Fruit fly (Drosophila melanogaster) whole organism, pupa: ENCODE measurements around the gene aurA.

Source experiments
- CG10348 ChIP-seq: fragments of 200-800 bp; sonication (Bioruptor generic); IDR thresholded peaks from 2 replicates; pipeline ENCODE4 v1.3.6; 2022; ENCODE audit warnings: missing biosample characterization, missing genetic modification characterization
- CG12605 ChIP-seq: fragments of 200-800 bp; sonication (Bioruptor generic); IDR thresholded peaks from 2 replicates; pipeline ENCODE4 v1.3.6; 2022; ENCODE audit warnings: missing biosample characterization, missing genetic modification characterization
- CG13204 ChIP-seq: fragments of 200-800 bp; sonication (Bioruptor generic); optimal IDR thresholded peaks from 2 replicates; lab custom pipeline; 2018; ENCODE audit warnings: missing biosample characterization, mild to moderate bottlenecking, missing genetic modification characterization, moderate library complexity
- CG14655 ChIP-seq: fragments of 200-800 bp; sonication (Bioruptor generic); optimal IDR thresholded peaks from 3 replicates; lab custom pipeline; 2017; ENCODE audit warnings: mild to moderate bottlenecking, missing biosample characterization, missing genetic modification reagents, missing genetic modification characterization
- CG15710 ChIP-seq: fragments of 200-800 bp; sonication (Bioruptor generic); optimal IDR thresholded peaks from 2 replicates; lab custom pipeline; 2018; ENCODE audit warnings: missing biosample characterization, mild to moderate bottlenecking, missing genetic modification characterization, moderate library complexity
- CG17806 ChIP-seq: fragments of 200-800 bp; sonication (Bioruptor generic); optimal IDR thresholded peaks from 2 replicates; lab custom pipeline; 2018; ENCODE audit warnings: missing biosample characterization, mild to moderate bottlenecking, missing genetic modification characterization, moderate library complexity
- CG32121 ChIP-seq: fragments of 200-800 bp; sonication (Bioruptor generic); IDR thresholded peaks from 2 replicates; pipeline ENCODE4 v1.3.6; 2022; ENCODE audit warnings: missing biosample characterization, missing genetic modification characterization
- CG34367 ChIP-seq: fragments of 200-800 bp; sonication (Bioruptor generic); optimal IDR thresholded peaks from 2 replicates; lab custom pipeline; 2018; ENCODE audit warnings: missing biosample characterization, mild to moderate bottlenecking, missing genetic modification characterization
- CG4496 ChIP-seq: fragments of 200-800 bp; sonication (Bioruptor generic); IDR thresholded peaks from 3 replicates; pipeline ENCODE4 v1.3.6; 2022; ENCODE audit warnings: missing biosample characterization, missing genetic modification characterization
- CG8159 ChIP-seq: fragments of 200-800 bp; sonication (Bioruptor generic); optimal IDR thresholded peaks from 3 replicates; lab custom pipeline; 2018; ENCODE audit warnings: missing biosample characterization, mild to moderate bottlenecking, missing genetic modification characterization, moderate library complexity
- CG8301 ChIP-seq: fragments of 200-800 bp; sonication (Bioruptor generic); optimal IDR thresholded peaks from 2 replicates; lab custom pipeline; 2018; ENCODE audit warnings: missing biosample characterization, mild to moderate bottlenecking, missing genetic modification characterization
- CG9948 ChIP-seq: fragments of 200-800 bp; sonication (Bioruptor generic); optimal IDR thresholded peaks from 2 replicates; lab custom pipeline; 2018; ENCODE audit warnings: missing biosample characterization, mild to moderate bottlenecking, missing genetic modification characterization, moderate library complexity
- D1 ChIP-seq: fragments of 200-800 bp; sonication (Bioruptor generic); optimal IDR thresholded peaks from 2 replicates; lab custom pipeline; 2018; ENCODE audit warnings: missing biosample characterization, mild to moderate bottlenecking, missing genetic modification characterization, moderate library complexity
- EcR ChIP-seq: fragments of 200-800 bp; sonication (Bioruptor generic); optimal IDR thresholded peaks from 3 replicates; lab custom pipeline; 2019; ENCODE audit warnings: missing biosample characterization, missing genetic modification characterization, mild to moderate bottlenecking, moderate library complexity, missing genetic modification reagents
- Ets98B ChIP-seq: fragments of 200-800 bp; sonication (Bioruptor generic); IDR thresholded peaks from 2 replicates; pipeline ENCODE4 v1.3.6; 2022; ENCODE audit warnings: missing biosample characterization, missing genetic modification characterization
- Pif1A ChIP-seq: fragments of 200-800 bp; sonication (Bioruptor generic); optimal IDR thresholded peaks from 3 replicates; lab custom pipeline; 2016; ENCODE audit warnings: missing biosample characterization, missing genetic modification characterization
- Pif1B ChIP-seq: fragments of 200-800 bp; sonication (Bioruptor generic); optimal IDR thresholded peaks from 3 replicates; lab custom pipeline; 2016; ENCODE audit warnings: missing biosample characterization, missing genetic modification characterization
- Snoo ChIP-seq: fragments of 200-800 bp; sonication (Bioruptor generic); optimal IDR thresholded peaks from 3 replicates; lab custom pipeline; 2017; ENCODE audit warnings: missing biosample characterization, mild to moderate bottlenecking, missing genetic modification characterization, inconsistent platforms
- fd96Ca ChIP-seq: fragments of 200-800 bp; sonication (Bioruptor generic); IDR thresholded peaks from 3 replicates; pipeline ENCODE4 v1.3.6; 2022; ENCODE audit warnings: missing biosample characterization, missing genetic modification characterization
- gl ChIP-seq: fragments of 200-800 bp; sonication (Bioruptor generic); optimal IDR thresholded peaks from 2 replicates; lab custom pipeline; 2018; ENCODE audit warnings: missing biosample characterization, mild to moderate bottlenecking, missing genetic modification characterization
- rn ChIP-seq: fragments of 200-800 bp; sonication (Bioruptor generic); IDR thresholded peaks from 2 replicates; pipeline ENCODE4 v1.3.6; 2022; ENCODE audit warnings: missing biosample characterization, missing genetic modification characterization

Gene aurA

dm6 chr3R:11968030-11968753 lies 5.3 kb downstream of the aurA start:
- TF ChIP-seq EcR (GFP tag; lab: Kevin White, UChicago) (peak; percentile 84), CG4496 (GFP tag; lab: Robert Waterston, UW) (no peak)

dm6 chr3R:11969217-11969616 lies 6.3 kb downstream of the aurA start:
- 0 out of 2 replicates have a peak, but pooled peaks have one; percentile 22 for TF ChIP-seq CG12605 (GFP tag; lab: Robert Waterston, UW)
- TF ChIP-seq CG9948 (tag; lab: Kevin White, UChicago), result peak; percentile 8
- TF ChIP-seq EcR (GFP tag; lab: Kevin White, UChicago), result no peak
- TF ChIP-seq Snoo (tag; lab: Kevin White, UChicago), result no peak
- TF ChIP-seq CG32121, result peak; percentile 71
- no peak for TF ChIP-seq gl (tag; lab: Kevin White, UChicago)
- TF ChIP-seq D1 (tag; lab: Kevin White, UChicago), result no peak
- TF ChIP-seq rn (GFP tag; lab: Robert Waterston, UW), result no peak
- peak; percentile 17 for TF ChIP-seq CG17806 (tag; lab: Kevin White, UChicago)
- no peak for TF ChIP-seq Pif1A
- TF ChIP-seq CG8159 (tag; lab: Kevin White, UChicago), result peak; percentile 16
- no peak for TF ChIP-seq CG10348
- no peak for TF ChIP-seq CG14655 (GFP tag; lab: Kevin White, UChicago)
- TF ChIP-seq CG4496 (GFP tag; lab: Robert Waterston, UW), result peak; percentile 45; the same call in 1 of the 3 replicates
- peak; percentile 21 for TF ChIP-seq CG15710 (tag; lab: Kevin White, UChicago)
- TF ChIP-seq CG34367 (tag; lab: Kevin White, UChicago), result no peak
- TF ChIP-seq fd96Ca (GFP tag; lab: Robert Waterston, UW), result no peak
- peak; percentile 59 for TF ChIP-seq CG8301 (tag; lab: Kevin White, UChicago)
- peak; percentile 10 for TF ChIP-seq Pif1B (GFP tag; lab: Kevin White, UChicago)
- peak; percentile 66 for TF ChIP-seq Ets98B
- TF ChIP-seq CG13204 (GFP tag; lab: Kevin White, UChicago), result no peak

- TF ChIP-seq Snoo (tag; lab: Kevin White, UChicago), result no peak
- TF ChIP-seq CG10348, result no peak
- no peak for TF ChIP-seq EcR (GFP tag; lab: Kevin White, UChicago)
- TF ChIP-seq CG4496 (GFP tag; lab: Robert Waterston, UW), result no peak
- no peak for TF ChIP-seq gl (tag; lab: Kevin White, UChicago)
- TF ChIP-seq CG9948 (tag; lab: Kevin White, UChicago), result no peak
- TF ChIP-seq CG12605 (GFP tag; lab: Robert Waterston, UW), result no peak
- TF ChIP-seq CG17806 (tag; lab: Kevin White, UChicago), result no peak
- TF ChIP-seq CG14655 (GFP tag; lab: Kevin White, UChicago), result no peak
- no peak for TF ChIP-seq CG15710 (tag; lab: Kevin White, UChicago)
- no peak for TF ChIP-seq Pif1A
- TF ChIP-seq CG8301 (tag; lab: Kevin White, UChicago), result no peak
- TF ChIP-seq CG8159 (tag; lab: Kevin White, UChicago), result no peak
- TF ChIP-seq D1 (tag; lab: Kevin White, UChicago), result no peak
- TF ChIP-seq rn (GFP tag; lab: Robert Waterston, UW), result no peak
- no peak for TF ChIP-seq CG34367 (tag; lab: Kevin White, UChicago)
- no peak for TF ChIP-seq Ets98B
These were observed 8.5 kb downstream of the aurA start, which contains the start of gene GC2 for dm6 chr3R:11971394-11971793. GC2 (plus strand) TSS chr3R:11971694.

- TF ChIP-seq CG12605 (GFP tag; lab: Robert Waterston, UW) (no peak), EcR (GFP tag; lab: Kevin White, UChicago) (peak; percentile 24), fd96Ca (GFP tag; lab: Robert Waterston, UW) (no peak)
- TF ChIP-seq, all 21 proteins: peak for 1
These were observed 10.9 kb downstream of the aurA start for dm6 chr3R:11973826-11974225.

dm6 chr3R:11974631-11975030 lies 11.7 kb downstream of the aurA start, which contains the start of gene Tango9:
Tango9 (minus strand) TSS chr3R:11974910.
- TF ChIP-seq rn (GFP tag; lab: Robert Waterston, UW) (no peak), CG10348 (no peak), CG8301 (tag; lab: Kevin White, UChicago) (no peak), CG9948 (tag; lab: Kevin White, UChicago) (peak; percentile 23), CG32121 (no peak), CG34367 (tag; lab: Kevin White, UChicago) (peak; percentile 41), EcR (GFP tag; lab: Kevin White, UChicago) (peak; percentile 73), Snoo (tag; lab: Kevin White, UChicago) (peak; percentile 68), Pif1B (GFP tag; lab: Kevin White, UChicago) (no peak), CG8159 (tag; lab: Kevin White, UChicago) (peak; percentile 45), CG17806 (tag; lab: Kevin White, UChicago) (peak; percentile 11), CG12605 (GFP tag; lab: Robert Waterston, UW) (peak; percentile 74), CG14655 (GFP tag; lab: Kevin White, UChicago) (no peak), gl (tag; lab: Kevin White, UChicago) (peak; percentile 63), Pif1A (no peak), CG15710 (tag; lab: Kevin White, UChicago) (peak; percentile 5), Ets98B (peak; percentile 36; the same call in 1 of the 2 replicates), fd96Ca (GFP tag; lab: Robert Waterston, UW) (no peak), D1 (tag; lab: Kevin White, UChicago) (no peak), CG13204 (GFP tag; lab: Kevin White, UChicago) (no peak), CG4496 (GFP tag; lab: Robert Waterston, UW) (no peak)
- TF ChIP-seq, all 21 proteins: peak for 10
